Fruit fly (Drosophila melanogaster): Measurements from ENCODE around the gene CG9389.

The CG9389 gene

dm6 chr3L:21238377-21238776 lies 32.0 kb downstream of the CG9389 start:
- TF ChIP-seq Myc (optimal IDR thresholded peaks at IDR 0.05) = no peak
- TF ChIP-seq ttk (optimal IDR thresholded peaks at IDR 0.05) = no peak
- TF ChIP-seq insv (optimal IDR thresholded peaks at IDR 0.05) = no peak
- TF ChIP-seq h (optimal IDR thresholded peaks at IDR 0.05) = no peak
- no peak for TF ChIP-seq Sin3A (optimal IDR thresholded peaks at IDR 0.05)
- TF ChIP-seq psq (optimal IDR thresholded peaks at IDR 0.05) = no peak

dm6 chr3L:21236959-21237551 lies 33.3 kb downstream of the CG9389 start:
- no peak for TF ChIP-seq Sin3A (optimal IDR thresholded peaks at IDR 0.05)
- no peak for TF ChIP-seq Myc (optimal IDR thresholded peaks at IDR 0.05)
- no peak for TF ChIP-seq psq (optimal IDR thresholded peaks at IDR 0.05)
- no peak for TF ChIP-seq insv (optimal IDR thresholded peaks at IDR 0.05)
- TF ChIP-seq ttk (optimal IDR thresholded peaks at IDR 0.05) = no peak
- no peak for TF ChIP-seq h (optimal IDR thresholded peaks at IDR 0.05)

dm6 chr3L:21230762-21231161 lies 39.6 kb downstream of the CG9389 start:
- TF ChIP-seq Myc (optimal IDR thresholded peaks at IDR 0.05) (no peak), Sin3A (optimal IDR thresholded peaks at IDR 0.05) (no peak), insv (optimal IDR thresholded peaks at IDR 0.05) (no peak), psq (optimal IDR thresholded peaks at IDR 0.05) (no peak), ttk (optimal IDR thresholded peaks at IDR 0.05) (no peak), h (optimal IDR thresholded peaks at IDR 0.05) (no peak)

- no peak for TF ChIP-seq insv (optimal IDR thresholded peaks at IDR 0.05)
- TF ChIP-seq Sin3A (optimal IDR thresholded peaks at IDR 0.05) = no peak
- TF ChIP-seq ttk (optimal IDR thresholded peaks at IDR 0.05) = no peak
- TF ChIP-seq Myc (optimal IDR thresholded peaks at IDR 0.05) = no peak
- TF ChIP-seq h (optimal IDR thresholded peaks at IDR 0.05) = no peak
- TF ChIP-seq psq (optimal IDR thresholded peaks at IDR 0.05) = no peak
Observed at dm6 chr3L:21229764-21230163, 40.6 kb downstream of the CG9389 start.

- TF ChIP-seq psq (optimal IDR thresholded peaks at IDR 0.05) = no peak
- TF ChIP-seq insv (optimal IDR thresholded peaks at IDR 0.05) = no peak
- TF ChIP-seq Sin3A (optimal IDR thresholded peaks at IDR 0.05) = no peak
- no peak for TF ChIP-seq ttk (optimal IDR thresholded peaks at IDR 0.05)
- TF ChIP-seq Myc (optimal IDR thresholded peaks at IDR 0.05) = no peak
Observed at dm6 chr3L:21226309-21226708, 44.1 kb downstream of the CG9389 start, which contains the start of gene Eip78C. Eip78C (plus strand) TSS chr3L:21226609.

- no peak for TF ChIP-seq h (optimal IDR thresholded peaks at IDR 0.05)
- no peak for TF ChIP-seq insv (optimal IDR thresholded peaks at IDR 0.05)
- TF ChIP-seq psq (optimal IDR thresholded peaks at IDR 0.05) = no peak
- no peak for TF ChIP-seq ttk (optimal IDR thresholded peaks at IDR 0.05)
- TF ChIP-seq Sin3A (optimal IDR thresholded peaks at IDR 0.05) = no peak
- TF ChIP-seq Myc (optimal IDR thresholded peaks at IDR 0.05) = no peak
Observed at dm6 chr3L:21225642-21226041, 44.7 kb downstream of the CG9389 start.

- no peak for TF ChIP-seq h (optimal IDR thresholded peaks at IDR 0.05)
Observed at dm6 chr3L:21224701-21225223, 45.6 kb downstream of the CG9389 start.

dm6 chr3L:21224274-21224673 lies 46.1 kb downstream of the CG9389 start:
- TF ChIP-seq ttk (optimal IDR thresholded peaks at IDR 0.05) = no peak
- no peak for TF ChIP-seq psq (optimal IDR thresholded peaks at IDR 0.05)
- no peak for TF ChIP-seq h (optimal IDR thresholded peaks at IDR 0.05)
- TF ChIP-seq Sin3A (optimal IDR thresholded peaks at IDR 0.05) = no peak
- no peak for TF ChIP-seq insv (optimal IDR thresholded peaks at IDR 0.05)
- TF ChIP-seq Myc (optimal IDR thresholded peaks at IDR 0.05) = no peak

dm6 chr3L:21223268-21223667 lies 47.1 kb downstream of the CG9389 start:
- TF ChIP-seq Myc (optimal IDR thresholded peaks at IDR 0.05) (no peak), psq (optimal IDR thresholded peaks at IDR 0.05) (no peak), h (optimal IDR thresholded peaks at IDR 0.05) (no peak), ttk (optimal IDR thresholded peaks at IDR 0.05) (no peak), insv (optimal IDR thresholded peaks at IDR 0.05) (no peak), Sin3A (optimal IDR thresholded peaks at IDR 0.05) (no peak)

- TF ChIP-seq psq (optimal IDR thresholded peaks at IDR 0.05) (no peak), Myc (optimal IDR thresholded peaks at IDR 0.05) (no peak), ttk (optimal IDR thresholded peaks at IDR 0.05) (no peak), Sin3A (optimal IDR thresholded peaks at IDR 0.05) (no peak), insv (optimal IDR thresholded peaks at IDR 0.05) (no peak), h (optimal IDR thresholded peaks at IDR 0.05) (no peak)
Observed at dm6 chr3L:21220100-21220499, 50.3 kb downstream of the CG9389 start, which contains the start of gene CG43219. CG43219 (plus strand) TSS chr3L:21220400.

dm6 chr3L:21219160-21219559 lies 51.2 kb downstream of the CG9389 start:
- no peak for TF ChIP-seq ttk (optimal IDR thresholded peaks at IDR 0.05)
- no peak for TF ChIP-seq psq (optimal IDR thresholded peaks at IDR 0.05)
- no peak for TF ChIP-seq Myc (optimal IDR thresholded peaks at IDR 0.05)
- TF ChIP-seq h (optimal IDR thresholded peaks at IDR 0.05) = no peak
- no peak for TF ChIP-seq Sin3A (optimal IDR thresholded peaks at IDR 0.05)
- TF ChIP-seq insv (optimal IDR thresholded peaks at IDR 0.05) = no peak
